Fruit fly (Drosophila melanogaster) whole organism, embryonic: ENCODE measurements around the gene CG32026.

Source experiments
- CG1024 ChIP-seq: fragments of 200-800 bp; sonication (Bioruptor generic); IDR thresholded peaks from 2 replicates; pipeline ENCODE4 v1.3.6; 2022; ENCODE audit warnings: missing biosample characterization, missing genetic modification characterization
- CG11695 ChIP-seq: fragments of 200-800 bp; sonication (Bioruptor generic); IDR thresholded peaks from 3 replicates; pipeline ENCODE4 v1.3.6; 2022; ENCODE audit warnings: missing biosample characterization, missing genetic modification characterization
- CG13296 ChIP-seq: fragments of 200-800 bp; sonication (Bioruptor generic); optimal IDR thresholded peaks from 3 replicates; lab custom pipeline; 2018; ENCODE audit warnings: missing biosample characterization, mild to moderate bottlenecking, missing genetic modification characterization
- CG15011 ChIP-seq: fragments of 200-800 bp; sonication (Bioruptor generic); optimal IDR thresholded peaks from 3 replicates; lab custom pipeline; 2018; ENCODE audit warnings: missing biosample characterization, mild to moderate bottlenecking, missing genetic modification characterization
- CG1603 ChIP-seq: fragments of 200-800 bp; sonication (Bioruptor generic); optimal IDR thresholded peaks from 2 replicates; lab custom pipeline; 2019; ENCODE audit warnings: missing biosample characterization, mild to moderate bottlenecking, missing genetic modification characterization, moderate library complexity
- CG1792 ChIP-seq: fragments of 200-800 bp; sonication (Bioruptor generic); optimal IDR thresholded peaks from 2 replicates; lab custom pipeline; 2016; ENCODE audit warnings: missing biosample characterization, missing genetic modification characterization
- CG18599 ChIP-seq: fragments of 200-800 bp; sonication (Bioruptor generic); optimal IDR thresholded peaks from 3 replicates; lab custom pipeline; 2017; ENCODE audit warnings: missing biosample characterization, missing genetic modification characterization, mild to moderate bottlenecking, moderate library complexity, missing genetic modification reagents
- CG18764 ChIP-seq: fragments of 200-800 bp; sonication (Bioruptor generic); optimal IDR thresholded peaks from 3 replicates; lab custom pipeline; 2016; ENCODE audit warnings: missing biosample characterization, missing genetic modification characterization
- CG3065 ChIP-seq: fragments of 200-800 bp; sonication (Bioruptor generic); optimal IDR thresholded peaks from 2 replicates; lab custom pipeline; 2016; ENCODE audit warnings: missing biosample characterization, missing genetic modification characterization
- CG3838 ChIP-seq: fragments of 200-800 bp; sonication (Bioruptor generic); optimal IDR thresholded peaks from 3 replicates; lab custom pipeline; 2016; ENCODE audit warnings: missing biosample characterization, missing genetic modification characterization
- CG4707 ChIP-seq: fragments of 200-800 bp; sonication (Bioruptor generic); optimal IDR thresholded peaks from 2 replicates; lab custom pipeline; 2018; ENCODE audit warnings: missing biosample characterization, mild to moderate bottlenecking, missing genetic modification characterization, moderate library complexity
- CG4730 ChIP-seq: fragments of 200-800 bp; sonication (Bioruptor generic); IDR thresholded peaks from 2 replicates; pipeline ENCODE4 v1.3.6; 2022; ENCODE audit warnings: missing biosample characterization, missing genetic modification characterization
- CG6813 ChIP-seq: fragments of 200-800 bp; sonication (Bioruptor generic); optimal IDR thresholded peaks from 2 replicates; lab custom pipeline; 2017; ENCODE audit warnings: missing biosample characterization, missing genetic modification characterization, mild to moderate bottlenecking, moderate library complexity, missing genetic modification reagents
- CG8359 ChIP-seq: fragments of 200-800 bp; sonication (Bioruptor generic); optimal IDR thresholded peaks from 2 replicates; lab custom pipeline; 2017; ENCODE audit warnings: missing biosample characterization, mild to moderate bottlenecking, missing genetic modification characterization, borderline replicate concordance
- CG9817 ChIP-seq: fragments of 200-800 bp; sonication (Bioruptor generic); optimal IDR thresholded peaks from 2 replicates; lab custom pipeline; 2018; ENCODE audit warnings: missing biosample characterization, mild to moderate bottlenecking, missing genetic modification characterization, moderate library complexity
- CTCF ChIP-seq: fragments of 200-800 bp; sonication (Bioruptor generic); optimal IDR thresholded peaks from 2 replicates; lab custom pipeline; 2017; ENCODE audit warnings: missing biosample characterization, mild to moderate bottlenecking, missing genetic modification characterization, moderate library complexity
- Dbx ChIP-seq: fragments of 200-800 bp; sonication (Bioruptor generic); IDR thresholded peaks from 3 replicates; pipeline ENCODE4 v1.3.6; 2022; ENCODE audit warnings: missing biosample characterization, missing genetic modification characterization
- Ets65A ChIP-seq: fragments of 200-800 bp; sonication (Bioruptor generic); peaks from one replicate; lab custom pipeline; 2016; ENCODE audit warnings: missing biosample characterization, missing genetic modification characterization
- Fer2 ChIP-seq: fragments of 200-800 bp; sonication (Bioruptor generic); optimal IDR thresholded peaks from 2 replicates; lab custom pipeline; 2018; ENCODE audit warnings: missing biosample characterization, mild to moderate bottlenecking, missing genetic modification characterization, moderate library complexity
- Fer3 ChIP-seq: fragments of 200-800 bp; sonication (Bioruptor generic); optimal IDR thresholded peaks from 2 replicates; lab custom pipeline; 2018; ENCODE audit warnings: missing biosample characterization, mild to moderate bottlenecking, missing genetic modification characterization, moderate library complexity
- HLH54F ChIP-seq: fragments of 200-800 bp; sonication (Bioruptor generic); optimal IDR thresholded peaks from 3 replicates; lab custom pipeline; 2016; ENCODE audit warnings: missing biosample characterization, missing genetic modification characterization
- Hey ChIP-seq: fragments of 200-800 bp; sonication (Bioruptor generic); optimal IDR thresholded peaks from 3 replicates; lab custom pipeline; 2018; ENCODE audit warnings: missing biosample characterization, mild to moderate bottlenecking, missing genetic modification characterization
- Hr78 ChIP-seq, 2 experiments: fragments of 200-800 bp in 1 of 2; fragments of >200 bp in 1 of 2; sonication (Bioruptor generic) in 1 of 2; optimal IDR thresholded peaks; 2 replicates each; lab custom pipeline; 2017 to 2019; ENCODE audit warnings: missing biosample characterization in 2 of 2, missing genetic modification characterization in 2 of 2, mild to moderate bottlenecking in 1 of 2, moderate library complexity in 1 of 2
- MESR4 ChIP-seq: fragments of 200-800 bp; sonication (Bioruptor generic); optimal IDR thresholded peaks from 2 replicates; lab custom pipeline; 2018; ENCODE audit warnings: missing biosample characterization, mild to moderate bottlenecking, missing genetic modification characterization, moderate library complexity
- Med ChIP-seq: fragments of 200-800 bp; sonication (Bioruptor generic); peaks from one replicate; lab custom pipeline; 2016; ENCODE audit warnings: missing biosample characterization, missing genetic modification characterization, mild to moderate bottlenecking, inconsistent platforms, moderate library complexity
- Nf-YA ChIP-seq: fragments of 200-800 bp; sonication (Bioruptor generic); IDR thresholded peaks from 2 replicates; pipeline ENCODE4 v1.3.6; 2022; ENCODE audit warnings: missing biosample characterization, missing genetic modification characterization
- Stat92E ChIP-seq, 3 experiments: fragments of >200 bp in 2 of 3; fragments of 200-800 bp in 1 of 3; sonication (Bioruptor generic) in 1 of 3; optimal IDR thresholded peaks; 2 replicates each; lab custom pipeline; 2017 to 2019; ENCODE audit warnings: missing biosample characterization in 3 of 3, missing genetic modification characterization in 3 of 3, mild to moderate bottlenecking in 1 of 3, moderate library complexity in 1 of 3
- Tbp ChIP-seq: fragments of >200 bp; optimal IDR thresholded peaks from 2 replicates; lab custom pipeline; 2018; ENCODE audit warnings: missing biosample characterization, missing genetic modification characterization
- ap ChIP-seq: fragments of 200-800 bp; sonication (Bioruptor generic); IDR thresholded peaks from 2 replicates; pipeline ENCODE4 v1.3.6; 2022; ENCODE audit warnings: missing biosample characterization, missing genetic modification characterization
- ase ChIP-seq: fragments of 200-800 bp; sonication (Bioruptor generic); IDR thresholded peaks from 3 replicates; pipeline ENCODE4 v1.3.6; 2022; ENCODE audit warnings: missing biosample characterization, missing genetic modification characterization
- cato ChIP-seq: fragments of 200-800 bp; sonication (Bioruptor generic); optimal IDR thresholded peaks from 2 replicates; lab custom pipeline; 2016; ENCODE audit warnings: missing biosample characterization, missing genetic modification characterization, borderline replicate concordance
- caup ChIP-seq: fragments of 200-800 bp; sonication (Bioruptor generic); optimal IDR thresholded peaks from 3 replicates; lab custom pipeline; 2017; ENCODE audit warnings: missing biosample characterization, mild to moderate bottlenecking, missing genetic modification characterization, moderate library complexity; ENCODE audit not compliant: severe bottlenecking
- corto ChIP-seq: fragments of 200-800 bp; sonication (Bioruptor generic); optimal IDR thresholded peaks from 2 replicates; lab custom pipeline; 2016; ENCODE audit warnings: missing biosample characterization, mild to moderate bottlenecking, missing genetic modification characterization, moderate library complexity
- dmrt99B ChIP-seq: fragments of 200-800 bp; sonication (Bioruptor generic); optimal IDR thresholded peaks from 2 replicates; lab custom pipeline; 2018; ENCODE audit warnings: missing biosample characterization, mild to moderate bottlenecking, missing genetic modification characterization, moderate library complexity
- dysf ChIP-seq: fragments of 200-800 bp; sonication (Bioruptor generic); IDR thresholded peaks from 3 replicates; pipeline ENCODE4 v1.3.6; 2022; ENCODE audit warnings: missing biosample characterization, missing genetic modification characterization
- fru ChIP-seq: fragments of >200 bp; optimal IDR thresholded peaks from 2 replicates; lab custom pipeline; 2017
- grau ChIP-seq: fragments of 200-800 bp; optimal IDR thresholded peaks from 3 replicates; lab custom pipeline; 2019; ENCODE audit warnings: missing biosample characterization, mild to moderate bottlenecking, missing genetic modification characterization, moderate library complexity
- grn ChIP-seq: fragments of 200-800 bp; sonication (Bioruptor generic); optimal IDR thresholded peaks from 3 replicates; lab custom pipeline; 2017; ENCODE audit warnings: missing biosample characterization, missing genetic modification characterization
- ken ChIP-seq: fragments of 200-800 bp; sonication (Bioruptor generic); IDR thresholded peaks from 3 replicates; pipeline ENCODE4 v1.3.6; 2022; ENCODE audit warnings: missing biosample characterization, missing genetic modification characterization
- lab ChIP-seq: fragments of 200-800 bp; sonication (Bioruptor generic); optimal IDR thresholded peaks from 3 replicates; lab custom pipeline; 2017; ENCODE audit warnings: missing biosample characterization, missing genetic modification characterization, mild to moderate bottlenecking, moderate library complexity, missing genetic modification reagents
- maf-S ChIP-seq: fragments of 200-800 bp; sonication (Bioruptor generic); optimal IDR thresholded peaks from 2 replicates; lab custom pipeline; 2016; ENCODE audit warnings: missing biosample characterization, missing genetic modification characterization
- p53 ChIP-seq: fragments of 200-800 bp; sonication (Bioruptor generic); optimal IDR thresholded peaks from 2 replicates; lab custom pipeline; 2016; ENCODE audit warnings: missing biosample characterization, missing genetic modification characterization
- pan ChIP-seq, 4 experiments: fragments of >200 bp in 3 of 4; fragments of 200-800 bp in 1 of 4; sonication (Bioruptor generic) in 1 of 4; optimal IDR thresholded peaks in 3 of 4; IDR thresholded peaks in 1 of 4; 2 replicates each; pipeline versions ENCODE4 v1.3.6 to Lab custom; 2017 to 2022; ENCODE audit warnings: missing biosample characterization in 2 of 4, missing genetic modification characterization in 2 of 4, mixed read lengths in 1 of 4
- phol ChIP-seq: fragments of 200-800 bp; sonication (Bioruptor generic); optimal IDR thresholded peaks from 3 replicates; lab custom pipeline; 2018; ENCODE audit warnings: missing biosample characterization, mild to moderate bottlenecking, missing genetic modification characterization, moderate library complexity
- run ChIP-seq: fragments of 200-800 bp; sonication (Bioruptor generic); optimal IDR thresholded peaks from 3 replicates; lab custom pipeline; 2018; ENCODE audit warnings: missing biosample characterization, mild to moderate bottlenecking, missing genetic modification characterization
- sens ChIP-seq: fragments of 200-800 bp; sonication (Bioruptor generic); peaks from one replicate; lab custom pipeline; 2016; ENCODE audit warnings: missing biosample characterization, missing genetic modification characterization
- sob ChIP-seq: fragments of 200-800 bp; sonication (Bioruptor generic); IDR thresholded peaks from 2 replicates; pipeline ENCODE4 v1.3.6; 2022; ENCODE audit warnings: missing biosample characterization, missing genetic modification characterization
- tx ChIP-seq: fragments of 200-800 bp; sonication (Bioruptor generic); optimal IDR thresholded peaks from 2 replicates; lab custom pipeline; 2016; ENCODE audit warnings: missing biosample characterization, missing genetic modification characterization
- vfl ChIP-seq: fragments of 200-800 bp; sonication (Bioruptor generic); optimal IDR thresholded peaks from 2 replicates; lab custom pipeline; 2016; ENCODE audit warnings: missing biosample characterization, missing genetic modification characterization
- wdn ChIP-seq: fragments of 200-800 bp; sonication (Bioruptor generic); IDR thresholded peaks from 2 replicates; pipeline ENCODE4 v1.3.6; 2022; ENCODE audit warnings: missing biosample characterization, missing genetic modification characterization
- zfh2 ChIP-seq: fragments of 200-800 bp; sonication (Bioruptor generic); optimal IDR thresholded peaks from 2 replicates; lab custom pipeline; 2016; ENCODE audit warnings: missing biosample characterization, missing genetic modification characterization

Gene CG32026

dm6 chr3L:8852907-8853306 is 16.6 kb downstream of the CG32026 start (continued):
- TF ChIP-seq Ets65A (peak; percentile 96), maf-S (GFP tag; lab: Kevin White, UChicago) (no peak), CG3838 (GFP tag; lab: Kevin White, UChicago) (no peak), Tbp (GFP tag; lab: Kevin White, UChicago) (no peak), grn (no peak), CG18599 (GFP tag; lab: Kevin White, UChicago) (peak; percentile 53), Stat92E (GFP tag; optimal IDR thresholded peaks at IDR 0.05; lab: Kevin White, UChicago) (no peak), ken (GFP tag; lab: Robert Waterston, UW) (no peak; the same call in 2 of the 3 replicates), cato (GFP tag; lab: Kevin White, UChicago) (no peak), CG9817 (peak; percentile 27), CG1792 (GFP tag; lab: Kevin White, UChicago) (no peak), CTCF (no peak), CG18764 (GFP tag; lab: Kevin White, UChicago) (no peak), lab (GFP tag; lab: Kevin White, UChicago) (peak; percentile 51), CG11695 (GFP tag; lab: Robert Waterston, UW) (peak; percentile 33; the same call in 1 of the 3 replicates), Hr78 (GFP tag; optimal IDR thresholded peaks at IDR 0.05; lab: Kevin White, UChicago) (no peak), Med (GFP tag; lab: Kevin White, UChicago) (peak; percentile 89), CG1603 (tag; lab: Kevin White, UChicago) (peak; percentile 56), grau (tag; lab: Kevin White, UChicago) (peak; percentile 45), CG3065 (GFP tag; lab: Kevin White, UChicago) (no peak), CG1024 (GFP tag; lab: Robert Waterston, UW) (no peak), fru (lab: Kevin White, UChicago) (no peak), zfh2 (peak; percentile 16), phol (tag; lab: Kevin White, UChicago) (no peak), Dbx (GFP tag; lab: Robert Waterston, UW) (peak; percentile 47; the same call in 1 of the 3 replicates), p53 (no peak), pan (optimal IDR thresholded peaks at IDR 0.05; lab: Kevin White, UChicago) (no peak), pan (GFP tag; optimal IDR thresholded peaks at IDR 0.05 in 1 of 2, IDR thresholded peaks at IDR 0.05 in 1 of 2) (peak in 1 of 2 experiments; percentile 66), run (tag; lab: Kevin White, UChicago) (no peak), dmrt99B (tag; lab: Kevin White, UChicago) (no peak), vfl (GFP tag; lab: Kevin White, UChicago) (no peak), dysf (GFP tag; lab: Robert Waterston, UW) (peak; percentile 50; the same call in 2 of the 3 replicates), sens (GFP tag; lab: Kevin White, UChicago) (peak; percentile 80), CG8359 (GFP tag; lab: Kevin White, UChicago) (no peak), CG6813 (no peak), ase (GFP tag; lab: Robert Waterston, UW) (peak; percentile 35; the same call in 1 of the 3 replicates), Fer2 (no peak), corto (GFP tag; lab: Kevin White, UChicago) (no peak), caup (GFP tag; lab: Kevin White, UChicago) (no peak), Fer3 (peak; percentile 6), Hey (tag; lab: Kevin White, UChicago) (no peak), CG4730 (no peak), MESR4 (GFP tag; lab: Kevin White, UChicago) (no peak), sob (0 out of 2 replicates have a peak, but pooled peaks have one; percentile 18), ap (GFP tag; lab: Robert Waterston, UW) (no peak), Nf-YA (GFP tag; lab: Robert Waterston, UW) (no peak), wdn (no peak), CG4707 (no peak), tx (GFP tag; lab: Kevin White, UChicago) (no peak), CG15011 (GFP tag; lab: Kevin White, UChicago) (no peak), CG13296 (GFP tag; lab: Kevin White, UChicago) (no peak), HLH54F (GFP tag; lab: Kevin White, UChicago) (no peak)
